Fruit fly (Drosophila melanogaster): ENCODE measurements around the gene Nep5.

The Nep5 gene

DNA sequence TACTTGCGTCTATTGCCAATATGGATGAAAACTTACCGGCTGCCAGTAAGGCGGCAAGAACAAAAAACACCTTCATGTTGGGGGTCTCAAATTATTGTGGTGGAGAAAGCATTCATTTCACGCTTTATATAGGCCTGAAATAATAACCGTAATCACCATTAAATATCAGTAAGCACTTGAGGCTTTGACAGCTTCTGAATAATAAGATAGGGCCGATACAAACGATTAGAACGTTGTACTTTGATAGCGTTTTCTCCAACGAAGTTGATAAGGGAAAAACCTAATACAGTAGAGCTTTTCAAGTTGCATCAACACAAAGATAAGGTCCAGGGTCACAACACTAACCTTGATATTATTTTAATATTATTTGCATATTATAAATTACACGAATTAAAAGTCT lies 42.7 kb downstream of the Nep5 start, which contains the start of gene CG6283:
Gene CG6283, minus strand, starts transcription at position 101 of the 400 bp plus-strand sequence.
- TF ChIP-seq CG7045 (GFP tag; optimal IDR thresholded peaks at IDR 0.05) (no peak), cnc (optimal IDR thresholded peaks at IDR 0.05) (no peak), kay (GFP tag; ENCODE audit: borderline replicate concordance) (peak; percentile 28), ovo (GFP tag; optimal IDR thresholded peaks at IDR 0.05) (no peak), Clk (GFP tag; optimal IDR thresholded peaks at IDR 0.05) (no peak), CG12768 (GFP tag; optimal IDR thresholded peaks at IDR 0.05) (no peak), CG14711 (tag; optimal IDR thresholded peaks at IDR 0.05) (no peak), cic (GFP tag; optimal IDR thresholded peaks at IDR 0.05) (no peak), toe (GFP tag; optimal IDR thresholded peaks at IDR 0.05) (no peak)

DNA sequence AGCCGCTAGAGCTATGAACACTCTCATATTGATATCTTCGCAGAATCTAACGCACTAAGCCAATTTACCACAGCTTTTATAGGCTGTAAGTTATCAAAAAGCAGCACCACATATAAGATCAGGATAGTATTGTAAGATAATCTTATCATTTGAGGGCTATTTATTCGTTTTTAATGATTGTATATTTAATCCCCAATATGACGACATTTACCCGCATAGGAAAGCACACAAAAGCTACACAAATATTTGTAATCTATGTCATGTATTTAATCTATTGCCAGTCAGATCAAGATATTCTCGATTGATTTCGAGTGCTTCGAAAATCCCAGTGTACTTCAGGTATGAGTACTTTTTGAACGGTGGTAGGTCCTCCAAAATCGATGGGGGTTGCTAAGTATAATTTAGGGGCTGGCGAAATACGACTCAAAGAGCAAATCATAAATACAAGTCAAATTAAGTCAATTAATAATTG lies 44.3 kb downstream of the Nep5 start, which contains the start of gene CG17191:
Gene CG17191, minus strand, starts transcription at position 51 of the 472 bp plus-strand sequence.
- no peak for TF ChIP-seq Crg-1 (GFP tag; optimal IDR thresholded peaks at IDR 0.05)
- TF ChIP-seq CG5204 (GFP tag; optimal IDR thresholded peaks at IDR 0.05) = no peak
- no peak for TF ChIP-seq kay (GFP tag; ENCODE audit: borderline replicate concordance)
- no peak for TF ChIP-seq tj (GFP tag; optimal IDR thresholded peaks at IDR 0.05)
- no peak for TF ChIP-seq Mnt (GFP tag; optimal IDR thresholded peaks at IDR 0.05)

DNA sequence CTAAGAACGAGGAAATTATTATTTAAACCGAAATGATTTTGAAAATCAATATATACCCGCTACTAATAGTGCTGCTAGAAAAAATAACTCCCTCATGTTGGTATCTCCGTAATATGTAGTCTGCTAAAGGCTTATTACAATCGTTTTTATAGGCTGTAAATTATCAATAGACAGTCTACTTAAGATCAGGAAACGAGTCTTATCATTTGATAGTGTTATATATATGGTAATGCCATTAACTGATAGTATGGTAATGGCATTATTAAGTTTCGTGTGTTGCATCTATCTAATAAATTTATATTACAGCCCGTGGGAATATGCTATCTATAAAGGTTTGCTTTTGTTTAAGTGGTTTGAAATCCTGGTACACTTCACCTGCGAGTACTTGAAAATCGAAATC lies 45.8 kb downstream of the Nep5 start, which contains the start of gene CG17192:
Gene CG17192, minus strand, starts transcription at position 101 of the 400 bp plus-strand sequence.
- TF ChIP-seq CG33017 (tag; optimal IDR thresholded peaks at IDR 0.05) (no peak), Crg-1 (GFP tag; optimal IDR thresholded peaks at IDR 0.05) (no peak), CG1620 (GFP tag; optimal IDR thresholded peaks at IDR 0.05) (no peak), ovo (GFP tag; optimal IDR thresholded peaks at IDR 0.05) (no peak), cic (GFP tag; optimal IDR thresholded peaks at IDR 0.05) (no peak)

Data from whole organism, adult.